Worm (Caenorhabditis elegans) whole organism, mixed stage, embryonic: Measurements from ENCODE around the gene R09E10.5.

Experiments used
- blmp-1 ChIP-seq: fragments of 150-350 bp; optimal IDR thresholded peaks from 2 replicates; lab custom pipeline; 2014; ENCODE audit warnings: missing biosample characterization, missing genetic modification characterization
- ces-1 ChIP-seq: fragments of 150-350 bp; optimal IDR thresholded peaks from 2 replicates; lab custom pipeline; 2014; ENCODE audit warnings: missing biosample characterization, missing genetic modification reagents, missing genetic modification characterization
- drap-1 ChIP-seq: fragments of 200-800 bp; sonication (Bioruptor generic); optimal IDR thresholded peaks from 3 replicates; lab custom pipeline; 2018; ENCODE audit warnings: mild to moderate bottlenecking, missing genetic modification characterization, missing compliant biosample characterization
- flh-1 ChIP-seq: fragments of 200-800 bp; sonication (Bioruptor generic); optimal IDR thresholded peaks from 2 replicates; lab custom pipeline; 2018; ENCODE audit warnings: mild to moderate bottlenecking, missing genetic modification characterization, moderate library complexity, missing compliant biosample characterization
- lin-32 ChIP-seq: fragments of 200-800 bp; sonication (Bioruptor generic); optimal IDR thresholded peaks from 2 replicates; lab custom pipeline; 2018; ENCODE audit warnings: mild to moderate bottlenecking, missing genetic modification characterization, missing compliant biosample characterization
- mab-5 ChIP-seq: fragments of 150-350 bp; optimal IDR thresholded peaks from 2 replicates; lab custom pipeline; 2014; ENCODE audit warnings: missing biosample characterization, missing genetic modification characterization
- nhr-12 ChIP-seq: fragments of 150-350 bp; optimal IDR thresholded peaks from 2 replicates; lab custom pipeline; 2014; ENCODE audit warnings: missing biosample characterization, missing genetic modification characterization
- nhr-76 ChIP-seq: sonication (generic microtip); optimal IDR thresholded peaks from 2 replicates; lab custom pipeline; 2017; ENCODE audit warnings: missing biosample characterization, missing genetic modification characterization
- pha-4 ChIP-seq: fragments of 150-350 bp; optimal IDR thresholded peaks from 2 replicates; lab custom pipeline; 2018; ENCODE audit warnings: missing biosample characterization, missing genetic modification reagents, missing genetic modification characterization
- tbx-8 ChIP-seq: fragments of 200-800 bp; sonication (Bioruptor generic); optimal IDR thresholded peaks from 2 replicates; lab custom pipeline; 2018; ENCODE audit warnings: mild to moderate bottlenecking, missing genetic modification characterization, moderate library complexity, missing compliant biosample characterization
- unc-120 ChIP-seq: sonication (generic microtip); optimal IDR thresholded peaks from 2 replicates; lab custom pipeline; 2017; ENCODE audit warnings: missing genetic modification characterization, missing compliant biosample characterization; ENCODE audit not compliant: poor library complexity, severe bottlenecking
- unc-39 ChIP-seq: fragments of 150-350 bp; optimal IDR thresholded peaks from 2 replicates; lab custom pipeline; 2014; ENCODE audit warnings: missing biosample characterization, missing genetic modification characterization

The R09E10.5 gene

ce11 chrIV:10251261-10251660, 50.8 kb downstream of the R09E10.5 start:
- TF ChIP-seq nhr-76 (no peak), nhr-12 (tag; lab: Kevin White, UChicago) (no peak), tbx-8 (GFP tag; lab: Kevin White, UChicago) (no peak), unc-39 (tag; lab: Kevin White, UChicago) (no peak), mab-5 (no peak), flh-1 (no peak), unc-120 (tag; lab: Kevin White, UChicago) (no peak), ces-1 (GFP tag; lab: Kevin White, UChicago) (no peak)

- no peak for TF ChIP-seq nhr-76
- no peak for TF ChIP-seq drap-1 (GFP tag; lab: Kevin White, UChicago)
- TF ChIP-seq unc-39 (tag; lab: Kevin White, UChicago) = no peak
- TF ChIP-seq flh-1 = no peak
- no peak for TF ChIP-seq pha-4 (tag; lab: Kevin White, UChicago)
These were observed 51.5 kb downstream of the R09E10.5 start, which contains the start of gene daf-14 for ce11 chrIV:10250577-10251075. Gene daf-14, plus strand, starts transcription at chrIV:10250627.

ce11 chrIV:10245666-10246210, 56.4 kb downstream of the R09E10.5 start, which contains the start of gene F01G10.10:
Gene F01G10.10, plus strand, starts transcription at chrIV:10246160.
- no peak for TF ChIP-seq lin-32 (GFP tag; lab: Kevin White, UChicago)
- TF ChIP-seq blmp-1 (tag; lab: Kevin White, UChicago) = peak; percentile 66
- TF ChIP-seq, all 35 proteins: peak for 1
